Worm (Caenorhabditis elegans) whole organism, late embryonic: Measurements from ENCODE around the gene xpo-1.

Experiments used
- ama-1 ChIP-seq: fragments of 150-350 bp; optimal IDR thresholded peaks from 2 replicates; lab custom pipeline; 2014
- ceh-18 ChIP-seq: sonication (generic microtip); optimal IDR thresholded peaks from 2 replicates; lab custom pipeline; 2016; ENCODE audit warnings: missing genetic modification characterization, missing compliant biosample characterization
- ceh-19 ChIP-seq: fragments of 200-800 bp; sonication (Bioruptor generic); optimal IDR thresholded peaks from 2 replicates; lab custom pipeline; 2018; ENCODE audit warnings: mild to moderate bottlenecking, missing genetic modification characterization, missing compliant biosample characterization
- dve-1 ChIP-seq: sonication (generic microtip); optimal IDR thresholded peaks from 2 replicates; lab custom pipeline; 2017; ENCODE audit warnings: antibody characterized with exemption, mild to moderate bottlenecking, missing genetic modification characterization, missing compliant biosample characterization
- elt-2 ChIP-seq: sonication (generic microtip); optimal IDR thresholded peaks from 2 replicates; lab custom pipeline; 2016; ENCODE audit warnings: missing genetic modification reagents, missing genetic modification characterization, missing compliant biosample characterization
- nfya-1 ChIP-seq: sonication (generic microtip); optimal IDR thresholded peaks from 2 replicates; lab custom pipeline; 2017; ENCODE audit warnings: missing genetic modification characterization, mild to moderate bottlenecking, missing compliant biosample characterization, antibody characterized with exemption, moderate library complexity
- ref-2 ChIP-seq: sonication (generic microtip); optimal IDR thresholded peaks from 2 replicates; lab custom pipeline; 2016; ENCODE audit warnings: missing genetic modification characterization, missing compliant biosample characterization
- sox-4 ChIP-seq: sonication (generic microtip); optimal IDR thresholded peaks from 2 replicates; lab custom pipeline; 2017; ENCODE audit warnings: mild to moderate bottlenecking, missing genetic modification characterization, inconsistent platforms, missing compliant biosample characterization
- unc-3 ChIP-seq, 2 experiments: fragments of 200-800 bp in 1 of 2; sonication (Bioruptor generic) in 1 of 2; sonication (generic microtip) in 1 of 2; conservative IDR thresholded peaks in 1 of 2; optimal IDR thresholded peaks in 1 of 2; 2 replicates each; pipeline versions ENCODE4 v1.3.6 to Lab custom; 2016 to 2022; ENCODE audit warnings: missing compliant biosample characterization in 2 of 2, missing genetic modification characterization in 2 of 2, missing genetic modification reagents in 1 of 2
- unc-55 ChIP-seq: sonication (generic microtip); optimal IDR thresholded peaks from 2 replicates; lab custom pipeline; 2017; ENCODE audit warnings: missing biosample characterization, missing genetic modification reagents, missing genetic modification characterization

DNA sequence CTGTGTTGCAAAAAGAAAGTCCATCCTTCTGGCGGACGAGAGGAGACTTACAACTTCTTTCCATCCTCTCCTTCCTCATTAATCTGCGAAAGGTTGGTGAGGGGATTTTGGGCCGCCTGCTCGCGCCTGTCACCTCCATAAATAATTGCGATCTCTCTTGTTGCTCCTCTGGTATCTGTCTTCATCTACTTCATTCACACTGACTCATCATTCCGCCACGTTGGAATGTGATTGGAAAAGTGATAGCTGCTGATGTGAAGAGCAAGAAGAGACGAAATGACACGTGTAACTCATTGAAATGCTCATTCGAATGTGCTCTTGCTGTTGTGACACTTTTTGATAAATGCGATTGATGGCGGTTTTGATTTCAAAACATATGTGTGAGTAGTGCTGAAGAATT is 17.8 kb downstream of the xpo-1 start:
- TF ChIP-seq ceh-18 (tag; lab: Kevin White, UChicago): peak; percentile 77
- TF ChIP-seq ref-2 (tag; lab: Kevin White, UChicago): no peak
- no peak for TF ChIP-seq ama-1 (lab: Kevin White, UChicago)
- TF ChIP-seq unc-55 (GFP tag; lab: Kevin White, UChicago): peak; percentile 98
- TF ChIP-seq dve-1 (tag; lab: Kevin White, UChicago): no peak
- no peak for TF ChIP-seq ceh-19 (GFP tag; lab: Kevin White, UChicago)
- TF ChIP-seq unc-3 (GFP tag; conservative IDR thresholded peaks at IDR 0.05; lab: Robert Waterston, UW): no peak
- no peak for TF ChIP-seq unc-3 (tag; optimal IDR thresholded peaks at IDR 0.05; lab: Kevin White, UChicago)
- TF ChIP-seq sox-4: no peak
- TF ChIP-seq elt-2 (tag; lab: Kevin White, UChicago): no peak
- TF ChIP-seq nfya-1 (tag; lab: Kevin White, UChicago): peak; percentile 16
